Fruit fly (Drosophila melanogaster) whole organism, wandering third instar larva: ENCODE data around the gene Oatp74D.

Source experiments
- Dfd ChIP-seq: fragments of >200 bp; optimal IDR thresholded peaks from 2 replicates; lab custom pipeline; 2017; ENCODE audit warnings: missing biosample characterization, missing genetic modification characterization
- N ChIP-seq: fragments of >200 bp; optimal IDR thresholded peaks from 2 replicates; lab custom pipeline; 2018; ENCODE audit warnings: missing biosample characterization, missing external identifiers, missing genetic modification characterization

DNA sequence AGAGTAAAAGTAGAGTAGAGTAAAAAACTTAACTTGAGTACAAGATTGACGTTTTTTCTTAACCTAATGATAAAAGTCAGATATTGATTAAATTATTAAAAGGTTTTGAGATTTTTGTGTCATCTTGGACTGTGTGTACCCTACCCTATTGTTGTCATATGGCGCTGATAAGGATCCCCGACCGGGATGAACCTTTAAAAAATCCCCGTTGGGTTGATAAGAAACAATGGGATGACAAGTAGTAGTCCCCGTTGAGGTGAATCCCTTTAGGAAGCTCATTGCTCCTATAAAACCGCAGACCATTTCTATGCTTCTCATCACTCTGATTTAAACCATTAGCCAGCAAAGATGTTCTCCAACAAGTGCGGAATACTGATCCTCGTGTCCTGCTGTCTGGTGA, 7.6 kb downstream of the Oatp74D start, which contains the start of gene edin:
- TF ChIP-seq Dfd (GFP tag; lab: Kevin White, UChicago) (no peak), N (GFP tag; lab: Kevin White, UChicago) (no peak)
